Worm (Caenorhabditis elegans) whole organism, mixed stage, embryonic: Measurements from ENCODE around the gene B0432.8.
A peak's percentile ranks its signal among the peaks of the same experiment; 100 is the strongest.

Experiments used
- M03D4.4 ChIP-seq: sonication (generic microtip); optimal IDR thresholded peaks from 2 replicates; lab custom pipeline; 2017; ENCODE audit warnings: mild to moderate bottlenecking, missing genetic modification characterization, missing compliant biosample characterization
- blmp-1 ChIP-seq: fragments of 150-350 bp; optimal IDR thresholded peaks from 2 replicates; lab custom pipeline; 2014; ENCODE audit warnings: missing biosample characterization, missing genetic modification characterization
- ceh-43 ChIP-seq: fragments of 200-800 bp; sonication (Bioruptor generic); optimal IDR thresholded peaks from 2 replicates; lab custom pipeline; 2018; ENCODE audit warnings: mild to moderate bottlenecking, missing genetic modification characterization, moderate library complexity, missing compliant biosample characterization
- ceh-83 ChIP-seq: fragments of 200-800 bp; sonication (Bioruptor generic); optimal IDR thresholded peaks from 2 replicates; lab custom pipeline; 2018; ENCODE audit warnings: mild to moderate bottlenecking, missing genetic modification characterization, missing compliant biosample characterization
- ces-1 ChIP-seq: fragments of 150-350 bp; optimal IDR thresholded peaks from 2 replicates; lab custom pipeline; 2014; ENCODE audit warnings: missing biosample characterization, missing genetic modification reagents, missing genetic modification characterization
- cnd-1 ChIP-seq: fragments of 200-800 bp; sonication (Bioruptor generic); optimal IDR thresholded peaks from 2 replicates; lab custom pipeline; 2018; ENCODE audit warnings: mild to moderate bottlenecking, missing genetic modification characterization, missing compliant biosample characterization
- drap-1 ChIP-seq: fragments of 200-800 bp; sonication (Bioruptor generic); optimal IDR thresholded peaks from 3 replicates; lab custom pipeline; 2018; ENCODE audit warnings: mild to moderate bottlenecking, missing genetic modification characterization, missing compliant biosample characterization
- elt-1 ChIP-seq: sonication (generic microtip); optimal IDR thresholded peaks from 2 replicates; lab custom pipeline; 2017; ENCODE audit warnings: missing genetic modification characterization, mild to moderate bottlenecking, missing compliant biosample characterization, antibody characterized with exemption, moderate library complexity, borderline replicate concordance; ENCODE audit not compliant: insufficient read depth
- ham-2 ChIP-seq: fragments of 200-800 bp; sonication (Bioruptor generic); optimal IDR thresholded peaks from 2 replicates; lab custom pipeline; 2018; ENCODE audit warnings: mild to moderate bottlenecking, missing genetic modification characterization, missing compliant biosample characterization
- hlh-1 ChIP-seq: fragments of 150-350 bp; optimal IDR thresholded peaks from 2 replicates; lab custom pipeline; 2014; ENCODE audit warnings: missing biosample characterization, missing genetic modification reagents, missing genetic modification characterization
- lin-13 ChIP-seq: fragments of 150-350 bp; optimal IDR thresholded peaks from 2 replicates; lab custom pipeline; 2014; ENCODE audit warnings: missing biosample characterization, missing genetic modification characterization
- lin-32 ChIP-seq: fragments of 200-800 bp; sonication (Bioruptor generic); optimal IDR thresholded peaks from 2 replicates; lab custom pipeline; 2018; ENCODE audit warnings: mild to moderate bottlenecking, missing genetic modification characterization, missing compliant biosample characterization
- lsy-2 ChIP-seq: fragments of 150-350 bp; optimal IDR thresholded peaks from 2 replicates; lab custom pipeline; 2014; ENCODE audit warnings: missing biosample characterization, missing genetic modification characterization
- mep-1 ChIP-seq: fragments of 150-350 bp; optimal IDR thresholded peaks from 2 replicates; lab custom pipeline; 2017; ENCODE audit warnings: missing biosample characterization, missing genetic modification reagents, missing genetic modification characterization, inconsistent platforms
- mls-2 ChIP-seq: sonication (generic microtip); optimal IDR thresholded peaks from 2 replicates; lab custom pipeline; 2016; ENCODE audit warnings: mild to moderate bottlenecking, missing genetic modification characterization, moderate library complexity, missing compliant biosample characterization
- nhr-12 ChIP-seq: fragments of 150-350 bp; optimal IDR thresholded peaks from 2 replicates; lab custom pipeline; 2014; ENCODE audit warnings: missing biosample characterization, missing genetic modification characterization
- nhr-2 ChIP-seq: fragments of 150-350 bp; optimal IDR thresholded peaks from 2 replicates; lab custom pipeline; 2014; ENCODE audit warnings: missing biosample characterization, missing genetic modification characterization
- nhr-237 ChIP-seq: fragments of 150-350 bp; optimal IDR thresholded peaks from 2 replicates; lab custom pipeline; 2014; ENCODE audit warnings: missing biosample characterization, missing genetic modification characterization
- nhr-28 ChIP-seq: fragments of 150-350 bp; optimal IDR thresholded peaks from 2 replicates; lab custom pipeline; 2014; ENCODE audit warnings: missing biosample characterization, missing genetic modification characterization
- nhr-76 ChIP-seq: sonication (generic microtip); optimal IDR thresholded peaks from 2 replicates; lab custom pipeline; 2017; ENCODE audit warnings: missing biosample characterization, missing genetic modification characterization
- sem-2 ChIP-seq: fragments of 200-800 bp; sonication (Bioruptor generic); optimal IDR thresholded peaks from 2 replicates; lab custom pipeline; 2018; ENCODE audit warnings: mild to moderate bottlenecking, missing genetic modification characterization, missing compliant biosample characterization
- snpc-4 ChIP-seq: fragments of 150-350 bp; optimal IDR thresholded peaks from 2 replicates; lab custom pipeline; 2014; ENCODE audit warnings: missing biosample characterization, missing genetic modification characterization
- unc-120 ChIP-seq: sonication (generic microtip); optimal IDR thresholded peaks from 2 replicates; lab custom pipeline; 2017; ENCODE audit warnings: missing genetic modification characterization, missing compliant biosample characterization; ENCODE audit not compliant: poor library complexity, severe bottlenecking
- unc-39 ChIP-seq: fragments of 150-350 bp; optimal IDR thresholded peaks from 2 replicates; lab custom pipeline; 2014; ENCODE audit warnings: missing biosample characterization, missing genetic modification characterization
- unc-62 ChIP-seq: fragments of 150-350 bp; optimal IDR thresholded peaks from 2 replicates; lab custom pipeline; 2014; ENCODE audit warnings: missing biosample characterization, missing genetic modification reagents, missing genetic modification characterization
- zip-8 ChIP-seq: fragments of 150-350 bp; optimal IDR thresholded peaks from 2 replicates; lab custom pipeline; 2014; ENCODE audit warnings: missing biosample characterization, missing genetic modification characterization
- ztf-11 ChIP-seq: fragments of 150-350 bp; optimal IDR thresholded peaks from 2 replicates; lab custom pipeline; 2014; ENCODE audit warnings: missing biosample characterization, missing genetic modification characterization

B0432.8 gene

ce11 chrII:313540-313939, 35.0 kb upstream of the B0432.8 start:
- TF ChIP-seq M03D4.4 (tag; lab: Kevin White, UChicago) (no peak), unc-120 (tag; lab: Kevin White, UChicago) (peak; percentile 6), unc-62 (peak; percentile 43), ces-1 (GFP tag; lab: Kevin White, UChicago) (peak; percentile 30), hlh-1 (peak; percentile 69)

- TF ChIP-seq cnd-1 (tag; lab: Kevin White, UChicago), result peak; percentile 63
Measured at ce11 chrII:312110-312509, 33.6 kb upstream of the B0432.8 start, which contains the start of gene mps-2. Gene mps-2 (minus strand): TSS chrII:312210.

- TF ChIP-seq ham-2 (GFP tag; lab: Kevin White, UChicago), result no peak
- no peak for TF ChIP-seq ceh-43 (GFP tag; lab: Kevin White, UChicago)
Measured at ce11 chrII:307154-307553, 28.6 kb upstream of the B0432.8 start, which contains the start of gene K01A2.4. Gene K01A2.4 (plus strand): TSS chrII:307454.

- TF ChIP-seq nhr-76 (tag; lab: Kevin White, UChicago) (no peak), ces-1 (GFP tag; lab: Kevin White, UChicago) (no peak), mep-1 (tag; lab: Kevin White, UChicago) (no peak), ztf-11 (tag; lab: Kevin White, UChicago) (no peak), lin-32 (no peak), nhr-2 (tag; lab: Kevin White, UChicago) (no peak), ham-2 (GFP tag; lab: Kevin White, UChicago) (no peak), M03D4.4 (tag; lab: Kevin White, UChicago) (no peak), nhr-28 (no peak), lsy-2 (tag; lab: Kevin White, UChicago) (no peak), unc-39 (tag; lab: Kevin White, UChicago) (no peak), ceh-83 (GFP tag; lab: Kevin White, UChicago) (no peak)
Measured at ce11 chrII:305645-306044, 27.1 kb upstream of the B0432.8 start, which contains the start of gene col-69. Gene col-69 (minus strand): TSS chrII:305745.

ce11 chrII:303927-304711, 25.6 kb upstream of the B0432.8 start:
- TF ChIP-seq unc-39 (tag; lab: Kevin White, UChicago) (no peak), ceh-83 (GFP tag; lab: Kevin White, UChicago) (no peak), sem-2 (no peak), ces-1 (GFP tag; lab: Kevin White, UChicago) (no peak), zip-8 (no peak), snpc-4 (tag; lab: Kevin White, UChicago) (no peak), mep-1 (tag; lab: Kevin White, UChicago) (no peak), unc-62 (no peak), nhr-237 (tag; lab: Kevin White, UChicago) (no peak), lsy-2 (tag; lab: Kevin White, UChicago) (no peak), hlh-1 (no peak), cnd-1 (tag; lab: Kevin White, UChicago) (no peak), elt-1 (tag; lab: Kevin White, UChicago) (no peak), nhr-2 (tag; lab: Kevin White, UChicago) (no peak), lin-13 (tag; lab: Kevin White, UChicago) (no peak), drap-1 (no peak), mls-2 (tag; lab: Kevin White, UChicago) (no peak), nhr-12 (no peak)

- TF ChIP-seq nhr-237 (tag; lab: Kevin White, UChicago), result no peak
- peak; percentile 95 for TF ChIP-seq blmp-1
- TF ChIP-seq unc-62, result peak; percentile 40
- TF ChIP-seq, all 35 proteins: peak for 2
Measured at ce11 chrII:300977-301772, 22.6 kb upstream of the B0432.8 start, which contains the start of gene K01A2.5. Gene K01A2.5 (plus strand): TSS chrII:301273.
